Worm (Caenorhabditis elegans): Measurements from ENCODE around the gene srt-59.
A peak's percentile ranks its signal among the peaks of the same experiment; 100 is the strongest.

The srt-59 gene

DNA sequence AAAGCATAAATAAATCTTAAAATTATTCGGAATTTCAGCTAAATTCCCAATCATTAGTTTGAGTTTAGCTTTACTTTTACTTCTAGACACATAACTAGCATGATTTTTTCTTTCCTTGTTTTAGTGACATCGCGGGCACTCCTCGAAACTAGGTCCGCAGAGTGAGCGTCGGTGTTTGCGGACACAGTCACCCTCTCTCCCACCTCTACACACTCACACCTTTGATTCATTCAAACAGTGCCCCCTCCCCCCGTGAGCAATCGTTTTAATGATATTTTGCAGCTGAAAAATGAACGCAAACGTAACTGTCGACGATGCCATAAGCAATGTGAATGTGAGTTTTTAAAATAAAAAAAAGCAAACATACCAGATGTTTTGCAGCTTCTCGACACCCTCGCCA is 29.0 kb downstream of the srt-59 start, which contains the start of gene gex-2:
Gene gex-2, plus strand, starts transcription at position 283 of the 400 bp plus-strand sequence.
- TF ChIP-seq tab-1 (GFP tag; IDR thresholded peaks at IDR 0.05) = 0 out of 2 replicates have a peak, but pooled peaks have one; percentile 29
- no peak for TF ChIP-seq cog-1 (tag; optimal IDR thresholded peaks at IDR 0.05)

- TF ChIP-seq tab-1 (GFP tag; IDR thresholded peaks at IDR 0.05) (no peak), cog-1 (tag; optimal IDR thresholded peaks at IDR 0.05) (no peak), klf-2 (GFP tag; conservative IDR thresholded peaks at IDR 0.05) (no peak), ztf-23 (GFP tag; IDR thresholded peaks at IDR 0.05) (no peak)
Measured at ce11 chrIV:570799-571300, 30.6 kb downstream of the srt-59 start, which contains the start of gene F56A11.5. F56A11.5 (minus strand) TSS chrIV:570849.

ce11 chrIV:564000-564399 is 37.5 kb downstream of the srt-59 start:
- TF ChIP-seq cog-1 (tag; optimal IDR thresholded peaks at IDR 0.05) = no peak
- no peak for TF ChIP-seq med-1 (GFP tag; optimal IDR thresholded peaks at IDR 0.05; ENCODE audit: insufficient read depth)
- no peak for TF ChIP-seq ref-1 (GFP tag; conservative IDR thresholded peaks at IDR 0.05)
- no peak for TF ChIP-seq ztf-23 (GFP tag; IDR thresholded peaks at IDR 0.05)
- no peak for TF ChIP-seq flt-1 (GFP tag; IDR thresholded peaks at IDR 0.05)
- TF ChIP-seq klf-2 (GFP tag; conservative IDR thresholded peaks at IDR 0.05) = no peak
- no peak for TF ChIP-seq T22C8.4 (GFP tag; IDR thresholded peaks at IDR 0.05)
- no peak for TF ChIP-seq ztf-29 (GFP tag; IDR thresholded peaks at IDR 0.05)
- TF ChIP-seq tab-1 (GFP tag; IDR thresholded peaks at IDR 0.05) = no peak

- no peak for TF ChIP-seq ztf-23 (GFP tag; IDR thresholded peaks at IDR 0.05)
Measured at ce11 chrIV:563417-563816, 38.1 kb downstream of the srt-59 start.

- TF ChIP-seq ztf-23 (GFP tag; IDR thresholded peaks at IDR 0.05) (no peak), ref-1 (GFP tag; conservative IDR thresholded peaks at IDR 0.05) (no peak), klf-2 (GFP tag; conservative IDR thresholded peaks at IDR 0.05) (no peak), med-1 (GFP tag; optimal IDR thresholded peaks at IDR 0.05; ENCODE audit: insufficient read depth) (no peak), cog-1 (tag; optimal IDR thresholded peaks at IDR 0.05) (no peak), ztf-29 (GFP tag; IDR thresholded peaks at IDR 0.05) (no peak), T22C8.4 (GFP tag; IDR thresholded peaks at IDR 0.05) (no peak), tab-1 (GFP tag; IDR thresholded peaks at IDR 0.05) (no peak), flt-1 (GFP tag; IDR thresholded peaks at IDR 0.05) (no peak)
Measured at ce11 chrIV:560780-561179, 40.7 kb downstream of the srt-59 start.

DNA sequence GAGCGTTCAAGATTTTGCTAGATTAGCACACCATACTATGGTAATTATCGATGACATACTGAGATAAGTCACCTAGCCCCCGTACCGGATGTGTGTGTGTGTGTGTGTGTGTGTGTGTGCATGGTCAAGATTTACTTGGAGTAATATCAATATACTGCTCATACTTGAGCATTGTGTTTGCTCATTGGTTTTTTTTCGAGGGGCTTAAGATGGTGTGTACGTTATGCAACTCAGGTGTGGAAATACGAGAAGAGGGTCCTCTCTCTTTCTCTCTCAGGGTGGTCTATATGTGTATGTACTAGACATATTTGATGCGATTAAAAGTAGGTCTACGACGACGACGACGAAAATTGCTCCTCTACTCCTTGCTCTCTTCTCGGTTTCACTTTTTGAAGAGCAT is 41.2 kb downstream of the srt-59 start:
- TF ChIP-seq tab-1 (GFP tag; IDR thresholded peaks at IDR 0.05) (no peak), ztf-29 (GFP tag; IDR thresholded peaks at IDR 0.05) (no peak), ztf-23 (GFP tag; IDR thresholded peaks at IDR 0.05) (no peak)

DNA sequence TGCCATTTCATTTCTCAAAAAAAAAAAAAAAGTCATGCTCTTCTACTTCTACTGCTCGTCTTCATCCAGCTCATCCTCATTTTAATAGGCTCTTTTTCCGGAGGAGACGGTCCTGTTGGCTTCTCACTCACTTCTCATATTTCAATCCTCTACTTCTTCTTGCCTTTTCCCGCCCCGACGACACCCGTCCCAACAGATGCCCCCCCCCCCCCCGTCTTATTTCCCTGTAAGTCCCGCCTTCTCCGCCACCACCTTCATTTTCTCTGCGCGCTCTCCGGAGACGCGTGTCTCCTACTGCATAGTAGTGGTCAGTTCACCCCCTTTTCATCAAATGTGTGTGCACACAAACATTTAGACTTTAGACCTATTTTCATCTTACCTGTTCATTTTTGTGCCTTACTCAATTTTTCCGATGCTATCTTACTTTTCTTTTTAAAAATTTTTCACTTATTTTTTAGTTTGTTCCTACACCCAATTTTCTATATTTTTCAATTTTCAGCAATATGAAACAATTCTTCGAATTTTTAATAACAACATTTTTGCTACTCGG is 42.7 kb downstream of the srt-59 start, which contains the start of gene efn-4:
Gene efn-4, plus strand, starts transcription at position 500 of the 550 bp plus-strand sequence.
- 0 out of 2 replicates have a peak, but pooled peaks have one; percentile 8 for TF ChIP-seq ztf-23 (GFP tag; IDR thresholded peaks at IDR 0.05)
- TF ChIP-seq T22C8.4 (GFP tag; IDR thresholded peaks at IDR 0.05) = no peak

ce11 chrIV:554005-554404 is 47.5 kb downstream of the srt-59 start:
- TF ChIP-seq tab-1 (GFP tag; IDR thresholded peaks at IDR 0.05) = no peak
- no peak for TF ChIP-seq med-1 (GFP tag; optimal IDR thresholded peaks at IDR 0.05; ENCODE audit: insufficient read depth)
- TF ChIP-seq klf-2 (GFP tag; conservative IDR thresholded peaks at IDR 0.05) = no peak
- no peak for TF ChIP-seq T22C8.4 (GFP tag; IDR thresholded peaks at IDR 0.05)
- no peak for TF ChIP-seq flt-1 (GFP tag; IDR thresholded peaks at IDR 0.05)
- no peak for TF ChIP-seq ztf-23 (GFP tag; IDR thresholded peaks at IDR 0.05)
- no peak for TF ChIP-seq cog-1 (tag; optimal IDR thresholded peaks at IDR 0.05)
- TF ChIP-seq ref-1 (GFP tag; conservative IDR thresholded peaks at IDR 0.05) = no peak
- TF ChIP-seq ztf-29 (GFP tag; IDR thresholded peaks at IDR 0.05) = no peak

DNA sequence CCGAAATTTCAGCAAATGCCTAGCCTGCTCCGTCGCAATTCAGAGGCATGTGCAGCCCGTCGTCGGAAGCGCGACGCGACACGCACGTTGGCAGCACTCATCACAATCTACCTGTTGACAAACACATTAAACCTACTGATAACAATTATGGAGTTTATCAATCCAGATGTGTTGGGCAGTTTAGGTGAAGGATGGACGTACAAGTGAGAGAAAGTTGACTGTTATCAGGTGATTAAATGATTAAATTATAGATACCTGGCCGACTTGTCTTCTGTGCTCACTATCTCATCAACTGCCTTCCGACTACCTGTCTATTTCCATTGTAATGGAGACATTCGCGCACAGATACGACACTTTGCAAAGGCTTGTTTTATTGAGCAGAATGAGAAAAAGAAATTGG is 49.6 kb downstream of the srt-59 start:
- no peak for TF ChIP-seq ref-1 (GFP tag; conservative IDR thresholded peaks at IDR 0.05)

All from whole organism, midembryonic.